Fruit fly (Drosophila melanogaster) whole organism, embryonic: ENCODE data around the gene sicily.
A peak's percentile ranks its signal among the peaks of the same experiment; 100 is the strongest.

Source experiments
- ATbp ChIP-seq: fragments of 200-800 bp; sonication (Bioruptor generic); optimal IDR thresholded peaks from 2 replicates; lab custom pipeline; 2017; ENCODE audit warnings: missing biosample characterization, mild to moderate bottlenecking, missing genetic modification characterization, missing genetic modification reagents
- Atf6 ChIP-seq: fragments of 200-800 bp; sonication (Bioruptor generic); IDR thresholded peaks from 2 replicates; pipeline ENCODE4 v1.3.6; 2022; ENCODE audit warnings: missing biosample characterization, missing genetic modification characterization
- C15 ChIP-seq: fragments of 200-800 bp; sonication (Bioruptor generic); IDR thresholded peaks from 3 replicates; pipeline ENCODE4 v1.3.6; 2022; ENCODE audit warnings: missing biosample characterization, missing genetic modification characterization
- CG11723 ChIP-seq: fragments of 200-800 bp; sonication (Bioruptor generic); optimal IDR thresholded peaks from 2 replicates; lab custom pipeline; 2017; ENCODE audit warnings: missing biosample characterization, mild to moderate bottlenecking, missing genetic modification characterization
- CG12391 ChIP-seq: fragments of 200-800 bp; sonication (Bioruptor generic); optimal IDR thresholded peaks from 3 replicates; lab custom pipeline; 2018; ENCODE audit warnings: missing biosample characterization, mild to moderate bottlenecking, missing genetic modification characterization, moderate library complexity
- CG13287 ChIP-seq: fragments of 200-800 bp; sonication (Bioruptor generic); IDR thresholded peaks from 2 replicates; pipeline ENCODE4 v1.3.6; 2022; ENCODE audit warnings: missing biosample characterization, missing genetic modification characterization; ENCODE audit not compliant: partially characterized antibody
- CG15269 ChIP-seq: fragments of 200-800 bp; sonication (Bioruptor generic); optimal IDR thresholded peaks from 2 replicates; lab custom pipeline; 2018; ENCODE audit warnings: missing biosample characterization, mild to moderate bottlenecking, missing genetic modification characterization, moderate library complexity
- CG15479 ChIP-seq: fragments of 200-800 bp; sonication (Bioruptor generic); optimal IDR thresholded peaks from 3 replicates; lab custom pipeline; 2019; ENCODE audit warnings: missing biosample characterization, mild to moderate bottlenecking, missing genetic modification characterization, moderate library complexity
- CG1603 ChIP-seq: fragments of 200-800 bp; sonication (Bioruptor generic); optimal IDR thresholded peaks from 2 replicates; lab custom pipeline; 2019; ENCODE audit warnings: missing biosample characterization, mild to moderate bottlenecking, missing genetic modification characterization, moderate library complexity
- CG17612 ChIP-seq: fragments of 200-800 bp; sonication (Bioruptor generic); IDR thresholded peaks from 2 replicates; pipeline ENCODE4 v1.3.6; 2022; ENCODE audit warnings: missing biosample characterization, missing genetic modification characterization
- CG1832 ChIP-seq: fragments of 200-800 bp; sonication (Bioruptor generic); optimal IDR thresholded peaks from 2 replicates; lab custom pipeline; 2017; ENCODE audit warnings: missing biosample characterization, mild to moderate bottlenecking, missing genetic modification characterization, inconsistent platforms
- CG2116 ChIP-seq: fragments of 200-800 bp; sonication (Bioruptor generic); optimal IDR thresholded peaks from 3 replicates; lab custom pipeline; 2018; ENCODE audit warnings: missing biosample characterization, mild to moderate bottlenecking, missing genetic modification characterization
- CG2129 ChIP-seq: fragments of 200-800 bp; sonication (Bioruptor generic); IDR thresholded peaks from 2 replicates; pipeline ENCODE4 v1.3.6; 2022; ENCODE audit warnings: missing biosample characterization, missing genetic modification characterization; ENCODE audit not compliant: partially characterized antibody
- CG32767 ChIP-seq: fragments of 200-800 bp; sonication (Bioruptor generic); IDR thresholded peaks from 2 replicates; pipeline ENCODE4 v1.3.6; 2022; ENCODE audit warnings: missing biosample characterization, missing genetic modification characterization
- CG3281 ChIP-seq: fragments of 200-800 bp; sonication (Bioruptor generic); optimal IDR thresholded peaks from 3 replicates; lab custom pipeline; 2017; ENCODE audit warnings: missing biosample characterization, mild to moderate bottlenecking, missing genetic modification characterization
- CG34376 ChIP-seq: fragments of 200-800 bp; sonication (Bioruptor generic); optimal IDR thresholded peaks from 2 replicates; lab custom pipeline; 2018; ENCODE audit warnings: missing biosample characterization, mild to moderate bottlenecking, missing genetic modification characterization
- CG4730 ChIP-seq: fragments of 200-800 bp; sonication (Bioruptor generic); IDR thresholded peaks from 2 replicates; pipeline ENCODE4 v1.3.6; 2022; ENCODE audit warnings: missing biosample characterization, missing genetic modification characterization
- CG5180 ChIP-seq: fragments of 200-800 bp; sonication (Bioruptor generic); optimal IDR thresholded peaks from 3 replicates; lab custom pipeline; 2017; ENCODE audit warnings: missing biosample characterization, missing genetic modification characterization, mild to moderate bottlenecking, moderate library complexity, missing genetic modification reagents
- CG6765 ChIP-seq: fragments of 200-800 bp; sonication (Bioruptor generic); optimal IDR thresholded peaks from 3 replicates; lab custom pipeline; 2017; ENCODE audit warnings: missing biosample characterization, mild to moderate bottlenecking, missing genetic modification characterization
- CG9727 ChIP-seq: fragments of 200-800 bp; sonication (Bioruptor generic); optimal IDR thresholded peaks from 3 replicates; lab custom pipeline; 2017; ENCODE audit warnings: missing biosample characterization, mild to moderate bottlenecking, missing genetic modification characterization
- Dll ChIP-seq: fragments of 200-800 bp; sonication (Bioruptor generic); IDR thresholded peaks from 4 replicates; pipeline ENCODE4 v1.3.6; 2022; ENCODE audit warnings: missing biosample characterization, missing genetic modification characterization; ENCODE audit not compliant: partially characterized antibody
- Eip74EF ChIP-seq, 2 experiments: fragments of 200-800 bp in 1 of 2; fragments of >200 bp in 1 of 2; sonication (Bioruptor generic) in 1 of 2; optimal IDR thresholded peaks; 2 replicates each; lab custom pipeline; 2017 to 2019; ENCODE audit warnings: missing biosample characterization in 2 of 2, missing genetic modification characterization in 2 of 2, mild to moderate bottlenecking in 1 of 2, moderate library complexity in 1 of 2
- HHEX ChIP-seq: fragments of 200-800 bp; sonication (Bioruptor generic); optimal IDR thresholded peaks from 3 replicates; lab custom pipeline; 2017; ENCODE audit warnings: missing biosample characterization, mild to moderate bottlenecking, missing genetic modification characterization, missing genetic modification reagents
- Hmx ChIP-seq: fragments of 200-800 bp; sonication (Bioruptor generic); optimal IDR thresholded peaks from 2 replicates; lab custom pipeline; 2016; ENCODE audit warnings: missing biosample characterization, missing genetic modification characterization
- Neu2 ChIP-seq: fragments of 200-800 bp; sonication (Bioruptor generic); optimal IDR thresholded peaks from 3 replicates; lab custom pipeline; 2016; ENCODE audit warnings: missing biosample characterization, missing genetic modification characterization, borderline replicate concordance
- Usf ChIP-seq: fragments of 200-800 bp; sonication (Bioruptor generic); optimal IDR thresholded peaks from 2 replicates; lab custom pipeline; 2017; ENCODE audit warnings: missing genotype, missing biosample characterization, missing genetic modification characterization
- br ChIP-seq: fragments of >200 bp; optimal IDR thresholded peaks from 2 replicates; lab custom pipeline; 2017
- cas ChIP-seq: fragments of 200-800 bp; sonication (Bioruptor generic); IDR thresholded peaks from 2 replicates; pipeline ENCODE4 v1.3.6; 2022; ENCODE audit warnings: missing biosample characterization, missing genetic modification characterization
- chinmo ChIP-seq: fragments of 200-800 bp; sonication (Bioruptor generic); IDR thresholded peaks from 4 replicates; pipeline ENCODE4 v1.3.6; 2022; ENCODE audit warnings: missing biosample characterization, missing genetic modification characterization; ENCODE audit not compliant: partially characterized antibody
- chm ChIP-seq: fragments of 200-800 bp; sonication (Bioruptor generic); IDR thresholded peaks from 2 replicates; pipeline ENCODE4 v1.3.6; 2022; ENCODE audit warnings: missing biosample characterization, missing genetic modification characterization
- corto ChIP-seq: fragments of 200-800 bp; sonication (Bioruptor generic); optimal IDR thresholded peaks from 2 replicates; lab custom pipeline; 2016; ENCODE audit warnings: missing biosample characterization, mild to moderate bottlenecking, missing genetic modification characterization, moderate library complexity
- dmrt99B ChIP-seq: fragments of 200-800 bp; sonication (Bioruptor generic); optimal IDR thresholded peaks from 2 replicates; lab custom pipeline; 2018; ENCODE audit warnings: missing biosample characterization, mild to moderate bottlenecking, missing genetic modification characterization, moderate library complexity
- dysf ChIP-seq: fragments of 200-800 bp; sonication (Bioruptor generic); IDR thresholded peaks from 3 replicates; pipeline ENCODE4 v1.3.6; 2022; ENCODE audit warnings: missing biosample characterization, missing genetic modification characterization
- exex ChIP-seq: fragments of 200-800 bp; sonication (Bioruptor generic); optimal IDR thresholded peaks from 4 replicates; lab custom pipeline; 2018; ENCODE audit warnings: missing biosample characterization, mild to moderate bottlenecking, missing genetic modification characterization, moderate library complexity
- fd96Cb ChIP-seq: fragments of 200-800 bp; sonication (Bioruptor generic); optimal IDR thresholded peaks from 2 replicates; lab custom pipeline; 2018; ENCODE audit warnings: missing biosample characterization, mild to moderate bottlenecking, missing genetic modification characterization, moderate library complexity
- gsb-n ChIP-seq: fragments of 200-800 bp; sonication (Bioruptor generic); optimal IDR thresholded peaks from 3 replicates; lab custom pipeline; 2018; ENCODE audit warnings: missing biosample characterization, mild to moderate bottlenecking, missing genetic modification characterization
- hkb ChIP-seq, 2 experiments: fragments of 200-800 bp in 1 of 2; fragments of >200 bp in 1 of 2; sonication (Bioruptor generic) in 1 of 2; IDR thresholded peaks in 1 of 2; optimal IDR thresholded peaks in 1 of 2; 2 replicates each; pipeline versions ENCODE4 v1.3.6 to Lab custom; 2017 to 2022; ENCODE audit warnings: missing biosample characterization in 1 of 2, missing genetic modification characterization in 1 of 2
- jumu ChIP-seq: fragments of 200-800 bp; sonication (Bioruptor generic); optimal IDR thresholded peaks from 3 replicates; lab custom pipeline; 2016; ENCODE audit warnings: missing biosample characterization, missing genetic modification characterization
- kah ChIP-seq: fragments of 200-800 bp; sonication (Bioruptor generic); optimal IDR thresholded peaks from 2 replicates; lab custom pipeline; 2018; ENCODE audit warnings: missing biosample characterization, mild to moderate bottlenecking, missing genetic modification characterization
- pho ChIP-seq: fragments of 200-800 bp; sonication (Bioruptor generic); optimal IDR thresholded peaks from 2 replicates; lab custom pipeline; 2016; ENCODE audit warnings: missing biosample characterization, missing genetic modification characterization
- pzg ChIP-seq: fragments of 200-800 bp; sonication (Bioruptor generic); optimal IDR thresholded peaks from 3 replicates; lab custom pipeline; 2018; ENCODE audit warnings: missing biosample characterization, mild to moderate bottlenecking, missing genetic modification characterization, moderate library complexity
- row ChIP-seq: fragments of 200-800 bp; sonication (Bioruptor generic); IDR thresholded peaks from 3 replicates; pipeline ENCODE4 v1.3.6; 2022; ENCODE audit warnings: missing biosample characterization, missing genetic modification characterization
- run ChIP-seq: fragments of 200-800 bp; sonication (Bioruptor generic); optimal IDR thresholded peaks from 3 replicates; lab custom pipeline; 2018; ENCODE audit warnings: missing biosample characterization, mild to moderate bottlenecking, missing genetic modification characterization
- sqz ChIP-seq: fragments of 200-800 bp; sonication (Bioruptor generic); optimal IDR thresholded peaks from 3 replicates; lab custom pipeline; 2018; ENCODE audit warnings: missing biosample characterization, mild to moderate bottlenecking, missing genetic modification characterization
- sug ChIP-seq: fragments of 200-800 bp; optimal IDR thresholded peaks from 2 replicates; lab custom pipeline; 2019; ENCODE audit warnings: missing biosample characterization, mild to moderate bottlenecking, missing genetic modification characterization, moderate library complexity
- tio ChIP-seq: fragments of 200-800 bp; sonication (Bioruptor generic); optimal IDR thresholded peaks from 2 replicates; lab custom pipeline; 2017; ENCODE audit warnings: missing biosample characterization, missing genetic modification characterization, inconsistent platforms
- toy ChIP-seq: fragments of 200-800 bp; sonication (Bioruptor generic); IDR thresholded peaks from 2 replicates; pipeline ENCODE4 v1.3.6; 2022; ENCODE audit warnings: missing biosample characterization, missing genetic modification characterization
- usp ChIP-seq: fragments of >200 bp; optimal IDR thresholded peaks from 2 replicates; lab custom pipeline; 2017; ENCODE audit warnings: missing biosample characterization, missing genetic modification characterization
- zen ChIP-seq: fragments of 200-800 bp; sonication (Bioruptor generic); optimal IDR thresholded peaks from 3 replicates; lab custom pipeline; 2018; ENCODE audit warnings: missing biosample characterization, mild to moderate bottlenecking, missing genetic modification characterization, moderate library complexity

Gene sicily

dm6 chrX:11920959-11921358 is 29.4 kb downstream of the sicily start (continued):
- TF ChIP-seq CG15269, result peak; percentile 93
- TF ChIP-seq pho (GFP tag; lab: Kevin White, UChicago), result peak; percentile 72
- TF ChIP-seq CG34376 (GFP tag; lab: Kevin White, UChicago), result peak; percentile 82
- no peak for TF ChIP-seq chm (GFP tag; lab: Robert Waterston, UW)
- peak; percentile 76 for TF ChIP-seq zen (tag; lab: Kevin White, UChicago)
- peak; percentile 95 for TF ChIP-seq dysf (GFP tag; lab: Robert Waterston, UW)
- TF ChIP-seq usp (GFP tag; lab: Kevin White, UChicago), result no peak
- peak; percentile 92 for TF ChIP-seq fd96Cb (tag; lab: Kevin White, UChicago)
- TF ChIP-seq sug, result peak; percentile 92
- TF ChIP-seq CG32767, result peak; percentile 87
- TF ChIP-seq CG5180 (GFP tag; lab: Kevin White, UChicago), result peak; percentile 79
- peak; percentile 62; the same call in 1 of the 3 replicates for TF ChIP-seq C15 (GFP tag; lab: Robert Waterston, UW)
- no peak for TF ChIP-seq pzg (GFP tag; lab: Kevin White, UChicago)
- TF ChIP-seq CG2116, result peak; percentile 63
- peak; percentile 79 for TF ChIP-seq CG6765 (GFP tag; lab: Kevin White, UChicago)
- TF ChIP-seq CG9727 (GFP tag; lab: Kevin White, UChicago), result peak; percentile 83
- TF ChIP-seq dmrt99B (tag; lab: Kevin White, UChicago), result peak; percentile 95
- peak; percentile 92 for TF ChIP-seq Atf6 (GFP tag; lab: Robert Waterston, UW)
- TF ChIP-seq cas (GFP tag; lab: Robert Waterston, UW), result peak; percentile 80
- peak; percentile 78 for TF ChIP-seq tio
- no peak for TF ChIP-seq CG13287
- peak; percentile 85 for TF ChIP-seq HHEX (GFP tag; lab: Kevin White, UChicago)
- TF ChIP-seq exex (tag; lab: Kevin White, UChicago), result peak; percentile 65
- TF ChIP-seq jumu (GFP tag; lab: Kevin White, UChicago), result peak; percentile 46
- no peak for TF ChIP-seq Neu2 (GFP tag; lab: Kevin White, UChicago)
- TF ChIP-seq br (lab: Kevin White, UChicago), result no peak
- TF ChIP-seq CG1603, result peak; percentile 54
- peak; percentile 84 for TF ChIP-seq gsb-n (tag; lab: Kevin White, UChicago)
- no peak for TF ChIP-seq chinmo (GFP tag; lab: Robert Waterston, UW)
- peak; percentile 92 for TF ChIP-seq row (GFP tag; lab: Robert Waterston, UW)
- TF ChIP-seq Dll, result no peak
- no peak for TF ChIP-seq CG1832 (GFP tag; lab: Kevin White, UChicago)
- TF ChIP-seq hkb (optimal IDR thresholded peaks at IDR 0.05; lab: Kevin White, UChicago), result no peak
- peak; percentile 87 for TF ChIP-seq hkb (GFP tag; IDR thresholded peaks at IDR 0.05; lab: Robert Waterston, UW)
- peak; percentile 65 for TF ChIP-seq toy (GFP tag; lab: Robert Waterston, UW)
- peak in 1 of 2 experiments; percentile 95 for TF ChIP-seq Eip74EF (GFP tag; optimal IDR thresholded peaks at IDR 0.05; lab: Kevin White, UChicago)
- TF ChIP-seq CG12391, result peak; percentile 92
- peak; percentile 88 for TF ChIP-seq run (tag; lab: Kevin White, UChicago)
- no peak for TF ChIP-seq CG2129
- TF ChIP-seq sqz (GFP tag; lab: Kevin White, UChicago), result peak; percentile 77
- peak; percentile 64 for TF ChIP-seq corto (GFP tag; lab: Kevin White, UChicago)
- peak; percentile 90 for TF ChIP-seq CG3281 (GFP tag; lab: Kevin White, UChicago)
- TF ChIP-seq Hmx, result peak; percentile 52
- peak; percentile 68 for TF ChIP-seq Usf (GFP tag; lab: Kevin White, UChicago)
- TF ChIP-seq kah (GFP tag; lab: Kevin White, UChicago), result peak; percentile 82
- TF ChIP-seq CG4730, result peak; percentile 84
- TF ChIP-seq CG11723 (GFP tag; lab: Kevin White, UChicago), result peak; percentile 77
- TF ChIP-seq CG17612, result peak; percentile 62
- peak; percentile 85 for TF ChIP-seq ATbp (GFP tag; lab: Kevin White, UChicago)
- no peak for TF ChIP-seq CG15479 (GFP tag; lab: Kevin White, UChicago)
